Fruit fly (Drosophila melanogaster) whole organism, adult: ENCODE measurements around the gene CG4669.

Experiments
- CG11617 ChIP-seq: fragments of 200-800 bp; sonication (Bioruptor generic); optimal IDR thresholded peaks from 2 replicates; lab custom pipeline; 2017; ENCODE audit warnings: mild to moderate bottlenecking, missing biosample characterization, missing genetic modification reagents, missing genetic modification characterization
- CG12768 ChIP-seq: fragments of 200-800 bp; sonication (Bioruptor generic); optimal IDR thresholded peaks from 2 replicates; lab custom pipeline; 2017; ENCODE audit warnings: missing biosample characterization, missing genetic modification characterization, mild to moderate bottlenecking, moderate library complexity, missing genetic modification reagents
- CG14711 ChIP-seq: fragments of 200-800 bp; sonication (Bioruptor generic); optimal IDR thresholded peaks from 2 replicates; lab custom pipeline; 2018; ENCODE audit warnings: missing biosample characterization, mild to moderate bottlenecking, missing genetic modification characterization, moderate library complexity
- CG1620 ChIP-seq: fragments of 200-800 bp; sonication (Bioruptor generic); optimal IDR thresholded peaks from 2 replicates; lab custom pipeline; 2016; ENCODE audit warnings: missing biosample characterization, missing genetic modification characterization
- CG33017 ChIP-seq: fragments of 200-800 bp; sonication (Bioruptor generic); optimal IDR thresholded peaks from 2 replicates; lab custom pipeline; 2018; ENCODE audit warnings: missing biosample characterization, mild to moderate bottlenecking, missing genetic modification characterization, moderate library complexity
- CG5204 ChIP-seq: fragments of 200-800 bp; sonication (Bioruptor generic); optimal IDR thresholded peaks from 2 replicates; lab custom pipeline; 2016; ENCODE audit warnings: missing biosample characterization, missing genetic modification characterization
- CG7045 ChIP-seq: fragments of 200-800 bp; sonication (Bioruptor generic); optimal IDR thresholded peaks from 2 replicates; lab custom pipeline; 2017; ENCODE audit warnings: missing biosample characterization, mild to moderate bottlenecking, missing genetic modification characterization
- CG7101 ChIP-seq: fragments of 200-800 bp; sonication (Bioruptor generic); optimal IDR thresholded peaks from 2 replicates; lab custom pipeline; 2018; ENCODE audit warnings: missing biosample characterization, mild to moderate bottlenecking, missing genetic modification characterization, moderate library complexity
- Clk ChIP-seq: fragments of 200-800 bp; sonication (Bioruptor generic); optimal IDR thresholded peaks from 2 replicates; lab custom pipeline; 2017; ENCODE audit warnings: missing biosample characterization, missing genetic modification characterization
- Crg-1 ChIP-seq: fragments of 200-800 bp; sonication (Bioruptor generic); optimal IDR thresholded peaks from 2 replicates; lab custom pipeline; 2016; ENCODE audit warnings: missing biosample characterization, missing genetic modification characterization
- Hr96 ChIP-seq: fragments of 200-800 bp; sonication (Bioruptor generic); optimal IDR thresholded peaks from 2 replicates; lab custom pipeline; 2016; ENCODE audit warnings: missing biosample characterization, missing genetic modification characterization
- Mnt ChIP-seq: fragments of 200-800 bp; sonication (Bioruptor generic); optimal IDR thresholded peaks from 2 replicates; lab custom pipeline; 2016; ENCODE audit warnings: missing biosample characterization, mild to moderate bottlenecking, missing genetic modification characterization
- bab1 ChIP-seq: fragments of 200-800 bp; sonication (Bioruptor generic); optimal IDR thresholded peaks from 3 replicates; lab custom pipeline; 2019; ENCODE audit warnings: missing biosample characterization, mild to moderate bottlenecking, missing genetic modification characterization, moderate library complexity
- cic ChIP-seq: fragments of 200-800 bp; sonication (Bioruptor generic); optimal IDR thresholded peaks from 2 replicates; lab custom pipeline; 2017; ENCODE audit warnings: missing biosample characterization, mild to moderate bottlenecking, missing genetic modification characterization, moderate library complexity
- cnc ChIP-seq, 2 experiments: fragments of >200 bp; optimal IDR thresholded peaks; 2 replicates each; lab custom pipeline; 2017
- kay ChIP-seq: fragments of 200-800 bp; sonication (Bioruptor generic); peaks from one replicate; lab custom pipeline; 2016; ENCODE audit warnings: missing biosample characterization, missing genetic modification characterization, borderline replicate concordance
- ovo ChIP-seq: fragments of 200-800 bp; sonication (Bioruptor generic); optimal IDR thresholded peaks from 2 replicates; lab custom pipeline; 2016; ENCODE audit warnings: missing biosample characterization, missing genetic modification characterization
- pad ChIP-seq: fragments of 200-800 bp; sonication (Bioruptor generic); optimal IDR thresholded peaks from 3 replicates; lab custom pipeline; 2017; ENCODE audit warnings: missing biosample characterization, missing genetic modification characterization, mild to moderate bottlenecking, moderate library complexity, missing genetic modification reagents
- tj ChIP-seq: fragments of 200-800 bp; sonication (Bioruptor generic); optimal IDR thresholded peaks from 3 replicates; lab custom pipeline; 2017; ENCODE audit warnings: missing biosample characterization, mild to moderate bottlenecking, missing genetic modification characterization, moderate library complexity
- toe ChIP-seq: fragments of 200-800 bp; sonication (Bioruptor generic); optimal IDR thresholded peaks from 2 replicates; lab custom pipeline; 2016; ENCODE audit warnings: missing biosample characterization, missing genetic modification characterization

The CG4669 gene

dm6 chr3L:5248863-5249262 lies 14.6 kb downstream of the CG4669 start:
- TF ChIP-seq Hr96 (GFP tag; lab: Kevin White, UChicago) (peak; percentile 79), CG7045 (GFP tag; lab: Kevin White, UChicago) (peak; percentile 83), CG5204 (GFP tag; lab: Kevin White, UChicago) (peak; percentile 47), Mnt (GFP tag; lab: Kevin White, UChicago) (no peak), CG1620 (GFP tag; lab: Kevin White, UChicago) (no peak), CG7101 (tag; lab: Kevin White, UChicago) (peak; percentile 37), CG14711 (tag; lab: Kevin White, UChicago) (peak; percentile 45), tj (GFP tag; lab: Kevin White, UChicago) (peak; percentile 54), ovo (GFP tag; lab: Kevin White, UChicago) (no peak), pad (peak; percentile 31), Clk (GFP tag; lab: Kevin White, UChicago) (peak; percentile 60), CG33017 (tag; lab: Kevin White, UChicago) (peak; percentile 51), Crg-1 (GFP tag; lab: Kevin White, UChicago) (no peak), cnc (optimal IDR thresholded peaks at IDR 0.05; lab: Kevin White, UChicago) (no peak), CG11617 (peak; percentile 40), cic (GFP tag; lab: Kevin White, UChicago) (no peak), CG12768 (peak; percentile 76), bab1 (GFP tag; lab: Kevin White, UChicago) (peak; percentile 80), kay (GFP tag; lab: Kevin White, UChicago) (no peak), toe (peak; percentile 78)

DNA sequence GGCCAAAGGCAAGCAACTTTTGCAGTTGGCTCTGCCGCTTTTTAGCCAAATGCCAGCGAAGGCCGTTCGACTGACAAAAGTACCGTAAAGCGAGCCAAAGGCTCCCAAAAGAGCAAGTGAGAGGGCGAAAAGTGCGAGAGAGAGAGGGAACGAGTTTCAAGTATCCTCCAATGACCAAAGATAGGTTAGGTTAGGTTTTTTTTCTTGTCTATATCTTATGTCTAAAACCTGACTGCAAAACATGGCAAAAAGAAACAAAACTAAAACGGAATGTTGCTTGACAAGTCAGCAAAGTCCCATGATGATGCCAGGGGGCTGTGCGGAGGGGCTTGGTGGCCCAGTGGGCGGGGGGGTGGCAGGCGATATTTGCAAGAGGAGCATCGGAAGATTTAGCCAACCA lies 17.1 kb downstream of the CG4669 start:
- TF ChIP-seq CG12768 (no peak), pad (no peak), toe (no peak), CG7045 (GFP tag; lab: Kevin White, UChicago) (no peak), cnc (optimal IDR thresholded peaks at IDR 0.05; lab: Kevin White, UChicago) (no peak), kay (GFP tag; lab: Kevin White, UChicago) (no peak), cic (GFP tag; lab: Kevin White, UChicago) (no peak)

- TF ChIP-seq Mnt (GFP tag; lab: Kevin White, UChicago) (no peak), toe (no peak), CG33017 (tag; lab: Kevin White, UChicago) (no peak), cic (GFP tag; lab: Kevin White, UChicago) (no peak), CG7101 (tag; lab: Kevin White, UChicago) (no peak), CG5204 (GFP tag; lab: Kevin White, UChicago) (no peak), CG7045 (GFP tag; lab: Kevin White, UChicago) (no peak), Hr96 (GFP tag; lab: Kevin White, UChicago) (no peak), bab1 (GFP tag; lab: Kevin White, UChicago) (no peak), kay (GFP tag; lab: Kevin White, UChicago) (no peak), CG12768 (no peak), cnc (optimal IDR thresholded peaks at IDR 0.05; lab: Kevin White, UChicago) (no peak)
These were observed 18.3 kb downstream of the CG4669 start for dm6 chr3L:5252500-5253007.

dm6 chr3L:5268485-5268884 lies 34.2 kb downstream of the CG4669 start:
- TF ChIP-seq kay (GFP tag; lab: Kevin White, UChicago) (no peak), CG5204 (GFP tag; lab: Kevin White, UChicago) (no peak), Crg-1 (GFP tag; lab: Kevin White, UChicago) (no peak), Hr96 (GFP tag; lab: Kevin White, UChicago) (no peak), CG14711 (tag; lab: Kevin White, UChicago) (no peak), tj (GFP tag; lab: Kevin White, UChicago) (no peak), pad (no peak), CG11617 (no peak), ovo (GFP tag; lab: Kevin White, UChicago) (no peak), CG7045 (GFP tag; lab: Kevin White, UChicago) (no peak)

DNA sequence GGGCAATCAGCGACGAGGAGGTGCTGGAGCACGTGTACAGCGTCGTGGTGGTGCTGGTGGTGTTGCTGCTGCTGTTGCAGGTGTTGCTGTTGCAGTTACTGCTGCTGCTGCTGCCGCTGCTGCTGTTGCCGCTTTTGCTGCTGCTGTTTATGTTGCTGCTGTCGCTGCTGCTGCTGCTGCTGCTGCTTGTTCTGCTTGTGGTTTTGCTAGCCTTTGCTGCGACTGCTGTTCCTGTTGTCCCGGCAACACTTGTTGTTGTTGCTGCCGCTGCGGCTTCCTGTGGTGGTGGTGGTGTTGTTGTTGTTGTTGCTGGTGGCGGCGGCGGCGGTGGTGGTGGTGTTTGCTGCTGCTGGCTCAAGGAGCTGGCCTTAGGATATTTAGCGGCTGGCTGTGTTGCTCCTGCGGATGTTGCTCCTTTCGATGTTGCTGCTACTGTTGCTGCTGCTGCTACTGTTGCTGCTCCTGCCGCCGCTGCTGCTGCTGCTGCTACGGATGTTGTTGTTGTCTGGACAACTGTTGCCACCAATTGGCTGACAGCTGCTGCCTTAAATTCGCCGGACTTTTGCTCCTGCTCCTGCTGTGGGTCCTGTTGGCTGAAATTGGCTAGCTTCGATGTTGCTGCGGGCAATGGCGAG lies 37.3 kb downstream of the CG4669 start:
- TF ChIP-seq tj (GFP tag; lab: Kevin White, UChicago) (no peak), Mnt (GFP tag; lab: Kevin White, UChicago) (no peak), kay (GFP tag; lab: Kevin White, UChicago) (no peak), bab1 (GFP tag; lab: Kevin White, UChicago) (no peak), CG1620 (GFP tag; lab: Kevin White, UChicago) (no peak), Clk (GFP tag; lab: Kevin White, UChicago) (no peak), cic (GFP tag; lab: Kevin White, UChicago) (no peak), CG5204 (GFP tag; lab: Kevin White, UChicago) (no peak), Crg-1 (GFP tag; lab: Kevin White, UChicago) (no peak)

DNA sequence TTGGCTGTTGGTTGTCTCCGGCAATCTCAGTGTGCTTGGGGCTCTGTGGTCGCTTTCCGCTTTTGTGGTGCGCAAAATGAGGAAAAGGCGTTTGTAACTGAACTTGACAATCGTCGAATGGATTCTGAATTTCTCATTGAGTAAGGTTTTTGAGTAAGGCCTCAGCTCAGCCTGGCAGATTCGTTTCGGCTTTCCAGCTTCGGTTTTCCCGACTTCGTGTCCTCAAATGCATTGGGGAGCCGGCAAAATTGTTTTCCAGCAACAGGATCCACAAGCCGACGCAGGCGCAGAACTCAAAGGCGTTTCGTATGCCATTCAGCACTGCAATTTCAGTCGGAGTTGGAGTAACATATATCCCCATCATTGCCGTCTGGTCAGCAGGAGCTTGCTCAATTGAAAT lies 39.0 kb downstream of the CG4669 start:
- TF ChIP-seq pad = no peak
- no peak for TF ChIP-seq CG14711 (tag; lab: Kevin White, UChicago)
- TF ChIP-seq Crg-1 (GFP tag; lab: Kevin White, UChicago) = no peak
- TF ChIP-seq CG33017 (tag; lab: Kevin White, UChicago) = no peak
- no peak for TF ChIP-seq tj (GFP tag; lab: Kevin White, UChicago)
- no peak for TF ChIP-seq CG1620 (GFP tag; lab: Kevin White, UChicago)
